Fruit fly (Drosophila melanogaster) whole organism, adult: ENCODE results near the gene rb.

Experiments used
- CG33017 ChIP-seq: fragments of 200-800 bp; sonication (Bioruptor generic); optimal IDR thresholded peaks from 2 replicates; lab custom pipeline; 2018; ENCODE audit warnings: missing biosample characterization, mild to moderate bottlenecking, missing genetic modification characterization, moderate library complexity
- pad ChIP-seq: fragments of 200-800 bp; sonication (Bioruptor generic); optimal IDR thresholded peaks from 3 replicates; lab custom pipeline; 2017; ENCODE audit warnings: missing biosample characterization, missing genetic modification characterization, mild to moderate bottlenecking, moderate library complexity, missing genetic modification reagents

- no peak for TF ChIP-seq CG33017 (tag; lab: Kevin White, UChicago)
- no peak for TF ChIP-seq pad
Observed at dm6 chrX:4564962-4565361, 24.5 kb upstream of the rb start.
